Fruit fly (Drosophila melanogaster) whole organism, embryonic: ENCODE measurements around the gene Prp18.

ENCODE experiments used
- Atf-2 ChIP-seq: fragments of 200-800 bp; sonication (Bioruptor generic); optimal IDR thresholded peaks from 2 replicates; lab custom pipeline; 2016; ENCODE audit warnings: missing biosample characterization, missing genetic modification characterization
- B-H1 ChIP-seq: fragments of 200-800 bp; sonication (Bioruptor generic); IDR thresholded peaks from 3 replicates; pipeline ENCODE4 v1.3.6; 2022; ENCODE audit warnings: missing biosample characterization, missing genetic modification characterization
- Blimp-1 ChIP-seq: fragments of 200-800 bp; sonication (Bioruptor generic); optimal IDR thresholded peaks from 3 replicates; lab custom pipeline; 2018; ENCODE audit warnings: missing biosample characterization, missing genetic modification characterization, mild to moderate bottlenecking, moderate library complexity, missing genetic modification reagents
- CG10366 ChIP-seq: fragments of 200-800 bp; sonication (Bioruptor generic); IDR thresholded peaks from 2 replicates; pipeline ENCODE4 v1.3.6; 2022; ENCODE audit warnings: missing biosample characterization, missing genetic modification characterization
- CG10979 ChIP-seq: fragments of 200-800 bp; sonication (Bioruptor generic); optimal IDR thresholded peaks from 2 replicates; lab custom pipeline; 2018; ENCODE audit warnings: missing biosample characterization, mild to moderate bottlenecking, missing genetic modification characterization, moderate library complexity
- CG12104 ChIP-seq: fragments of 200-800 bp; sonication (Bioruptor generic); optimal IDR thresholded peaks from 3 replicates; lab custom pipeline; 2016; ENCODE audit warnings: missing biosample characterization, missing genetic modification characterization
- CG12769 ChIP-seq: fragments of 200-800 bp; sonication (Bioruptor generic); optimal IDR thresholded peaks from 2 replicates; lab custom pipeline; 2019; ENCODE audit warnings: missing biosample characterization, mild to moderate bottlenecking, missing genetic modification characterization, moderate library complexity
- CG13624 ChIP-seq: fragments of 200-800 bp; sonication (Bioruptor generic); optimal IDR thresholded peaks from 2 replicates; lab custom pipeline; 2016; ENCODE audit warnings: missing biosample characterization, missing genetic modification characterization
- CG14441 ChIP-seq: fragments of 200-800 bp; sonication (Bioruptor generic); IDR thresholded peaks from 2 replicates; pipeline ENCODE4 v1.3.6; 2022; ENCODE audit warnings: missing biosample characterization, missing genetic modification characterization
- CG14710 ChIP-seq: fragments of 200-800 bp; sonication (Bioruptor generic); optimal IDR thresholded peaks from 3 replicates; lab custom pipeline; 2019; ENCODE audit warnings: missing biosample characterization, mild to moderate bottlenecking, missing genetic modification characterization, moderate library complexity
- CG16813 ChIP-seq: fragments of 200-800 bp; sonication (Bioruptor generic); IDR thresholded peaks from 3 replicates; pipeline ENCODE4 v1.3.6; 2022; ENCODE audit warnings: missing biosample characterization, missing genetic modification characterization; ENCODE audit not compliant: partially characterized antibody
- CG18262 ChIP-seq: fragments of 200-800 bp; optimal IDR thresholded peaks from 3 replicates; lab custom pipeline; 2019; ENCODE audit warnings: missing biosample characterization, mild to moderate bottlenecking, missing genetic modification characterization, moderate library complexity
- CG2712 ChIP-seq: fragments of 200-800 bp; optimal IDR thresholded peaks from 3 replicates; lab custom pipeline; 2019; ENCODE audit warnings: missing biosample characterization, mild to moderate bottlenecking, missing genetic modification characterization, moderate library complexity
- CG3281 ChIP-seq: fragments of 200-800 bp; sonication (Bioruptor generic); optimal IDR thresholded peaks from 3 replicates; lab custom pipeline; 2017; ENCODE audit warnings: missing biosample characterization, mild to moderate bottlenecking, missing genetic modification characterization
- CG34376 ChIP-seq: fragments of 200-800 bp; sonication (Bioruptor generic); optimal IDR thresholded peaks from 2 replicates; lab custom pipeline; 2018; ENCODE audit warnings: missing biosample characterization, mild to moderate bottlenecking, missing genetic modification characterization
- CG6765 ChIP-seq: fragments of 200-800 bp; sonication (Bioruptor generic); optimal IDR thresholded peaks from 3 replicates; lab custom pipeline; 2017; ENCODE audit warnings: missing biosample characterization, mild to moderate bottlenecking, missing genetic modification characterization
- CG6813 ChIP-seq: fragments of 200-800 bp; sonication (Bioruptor generic); optimal IDR thresholded peaks from 2 replicates; lab custom pipeline; 2017; ENCODE audit warnings: missing biosample characterization, missing genetic modification characterization, mild to moderate bottlenecking, moderate library complexity, missing genetic modification reagents
- CG7271 ChIP-seq: fragments of 200-800 bp; sonication (Bioruptor generic); optimal IDR thresholded peaks from 2 replicates; lab custom pipeline; 2018; ENCODE audit warnings: missing biosample characterization, mild to moderate bottlenecking, missing genetic modification characterization, moderate library complexity
- CG9817 ChIP-seq: fragments of 200-800 bp; sonication (Bioruptor generic); optimal IDR thresholded peaks from 2 replicates; lab custom pipeline; 2018; ENCODE audit warnings: missing biosample characterization, mild to moderate bottlenecking, missing genetic modification characterization, moderate library complexity
- CG9932 ChIP-seq: fragments of 200-800 bp; sonication (Bioruptor generic); IDR thresholded peaks from 2 replicates; pipeline ENCODE4 v1.3.6; 2022; ENCODE audit warnings: missing biosample characterization, missing genetic modification characterization
- D19B ChIP-seq: fragments of 200-800 bp; sonication (Bioruptor generic); optimal IDR thresholded peaks from 2 replicates; lab custom pipeline; 2017; ENCODE audit warnings: missing biosample characterization, mild to moderate bottlenecking, missing genetic modification characterization
- Deaf1 ChIP-seq: fragments of 200-800 bp; optimal IDR thresholded peaks from 3 replicates; lab custom pipeline; 2019; ENCODE audit warnings: missing biosample characterization, mild to moderate bottlenecking, missing genetic modification characterization, moderate library complexity
- Drgx ChIP-seq: fragments of 200-800 bp; sonication (Bioruptor generic); IDR thresholded peaks from 2 replicates; pipeline ENCODE4 v1.3.6; 2022; ENCODE audit warnings: missing biosample characterization, missing genetic modification characterization
- Ets65A ChIP-seq: fragments of 200-800 bp; sonication (Bioruptor generic); peaks from one replicate; lab custom pipeline; 2016; ENCODE audit warnings: missing biosample characterization, missing genetic modification characterization
- H15 ChIP-seq: fragments of 200-800 bp; sonication (Bioruptor generic); IDR thresholded peaks from 3 replicates; pipeline ENCODE4 v1.3.6; 2022; ENCODE audit warnings: missing biosample characterization, missing genetic modification characterization
- Max ChIP-seq: fragments of 200-800 bp; sonication (Bioruptor generic); optimal IDR thresholded peaks from 2 replicates; lab custom pipeline; 2016; ENCODE audit warnings: missing biosample characterization, mild to moderate bottlenecking, missing genetic modification characterization
- Med ChIP-seq: fragments of 200-800 bp; sonication (Bioruptor generic); peaks from one replicate; lab custom pipeline; 2016; ENCODE audit warnings: missing biosample characterization, missing genetic modification characterization, mild to moderate bottlenecking, inconsistent platforms, moderate library complexity
- Ptx1 ChIP-seq: fragments of 200-800 bp; sonication (Bioruptor generic); IDR thresholded peaks from 2 replicates; pipeline ENCODE4 v1.3.6; 2022; ENCODE audit warnings: missing biosample characterization, missing genetic modification characterization
- Rx ChIP-seq: fragments of 200-800 bp; sonication (Bioruptor generic); IDR thresholded peaks from 2 replicates; pipeline ENCODE4 v1.3.6; 2022; ENCODE audit warnings: missing biosample characterization, missing genetic modification characterization
- TFAM ChIP-seq: fragments of 200-800 bp; sonication (Bioruptor generic); optimal IDR thresholded peaks from 2 replicates; lab custom pipeline; 2017; ENCODE audit warnings: missing biosample characterization, missing genetic modification characterization, inconsistent platforms
- Tbp ChIP-seq: fragments of >200 bp; optimal IDR thresholded peaks from 2 replicates; lab custom pipeline; 2018; ENCODE audit warnings: missing biosample characterization, missing genetic modification characterization
- Trl ChIP-seq, 3 experiments: fragments of >200 bp in 2 of 3; fragments of 200-800 bp in 1 of 3; sonication (Bioruptor generic) in 1 of 3; optimal IDR thresholded peaks; 2 replicates in 1 of 3; 3 replicates in 2 of 3; lab custom pipeline; 2016 to 2017; ENCODE audit warnings: missing biosample characterization in 1 of 3, missing genetic modification characterization in 1 of 3
- Xrp1 ChIP-seq: fragments of 200-800 bp; sonication (Bioruptor generic); IDR thresholded peaks from 2 replicates; pipeline ENCODE4 v1.3.6; 2022; ENCODE audit warnings: missing biosample characterization, missing genetic modification characterization
- ase ChIP-seq: fragments of 200-800 bp; sonication (Bioruptor generic); IDR thresholded peaks from 3 replicates; pipeline ENCODE4 v1.3.6; 2022; ENCODE audit warnings: missing biosample characterization, missing genetic modification characterization
- bcd ChIP-seq: fragments of 200-800 bp; sonication (Bioruptor generic); optimal IDR thresholded peaks from 2 replicates; lab custom pipeline; 2017; ENCODE audit warnings: missing biosample characterization, mild to moderate bottlenecking, missing genetic modification characterization
- bsh ChIP-seq, 2 experiments: fragments of 200-800 bp; sonication (Bioruptor generic); optimal IDR thresholded peaks; 2 replicates each; lab custom pipeline; 2017 to 2018; ENCODE audit warnings: mild to moderate bottlenecking in 2 of 2, missing biosample characterization in 2 of 2, missing genetic modification characterization in 2 of 2, moderate library complexity in 1 of 2
- dmrt11E ChIP-seq: fragments of 200-800 bp; sonication (Bioruptor generic); optimal IDR thresholded peaks from 3 replicates; lab custom pipeline; 2018; ENCODE audit warnings: missing biosample characterization, mild to moderate bottlenecking, missing genetic modification characterization, moderate library complexity
- dysf ChIP-seq: fragments of 200-800 bp; sonication (Bioruptor generic); IDR thresholded peaks from 3 replicates; pipeline ENCODE4 v1.3.6; 2022; ENCODE audit warnings: missing biosample characterization, missing genetic modification characterization
- gcm ChIP-seq: fragments of 200-800 bp; sonication (Bioruptor generic); optimal IDR thresholded peaks from 2 replicates; lab custom pipeline; 2019; ENCODE audit warnings: missing biosample characterization, mild to moderate bottlenecking, missing genetic modification characterization, moderate library complexity
- gem ChIP-seq: fragments of 200-800 bp; sonication (Bioruptor generic); optimal IDR thresholded peaks from 2 replicates; lab custom pipeline; 2019; ENCODE audit warnings: missing biosample characterization, mild to moderate bottlenecking, missing genetic modification characterization, moderate library complexity
- jumu ChIP-seq: fragments of 200-800 bp; sonication (Bioruptor generic); optimal IDR thresholded peaks from 3 replicates; lab custom pipeline; 2016; ENCODE audit warnings: missing biosample characterization, missing genetic modification characterization
- ken ChIP-seq: fragments of 200-800 bp; sonication (Bioruptor generic); IDR thresholded peaks from 3 replicates; pipeline ENCODE4 v1.3.6; 2022; ENCODE audit warnings: missing biosample characterization, missing genetic modification characterization
- nerfin-1 ChIP-seq: fragments of 200-800 bp; sonication (Bioruptor generic); optimal IDR thresholded peaks from 3 replicates; lab custom pipeline; 2019; ENCODE audit warnings: missing biosample characterization, mild to moderate bottlenecking, missing genetic modification characterization, moderate library complexity
- nmo ChIP-seq: fragments of 200-800 bp; sonication (Bioruptor generic); optimal IDR thresholded peaks from 2 replicates; lab custom pipeline; 2018; ENCODE audit warnings: missing biosample characterization, mild to moderate bottlenecking, missing genetic modification characterization, moderate library complexity
- phol ChIP-seq: fragments of 200-800 bp; sonication (Bioruptor generic); optimal IDR thresholded peaks from 3 replicates; lab custom pipeline; 2018; ENCODE audit warnings: missing biosample characterization, mild to moderate bottlenecking, missing genetic modification characterization, moderate library complexity
- sens ChIP-seq: fragments of 200-800 bp; sonication (Bioruptor generic); peaks from one replicate; lab custom pipeline; 2016; ENCODE audit warnings: missing biosample characterization, missing genetic modification characterization
- seq ChIP-seq: fragments of 200-800 bp; sonication (Bioruptor generic); IDR thresholded peaks from 2 replicates; pipeline ENCODE4 v1.3.6; 2022; ENCODE audit warnings: missing biosample characterization, missing genetic modification characterization
- slbo ChIP-seq: fragments of 200-800 bp; sonication (Bioruptor generic); IDR thresholded peaks from 2 replicates; pipeline ENCODE4 v1.3.6; 2022; ENCODE audit warnings: missing biosample characterization, missing genetic modification characterization
- tup ChIP-seq: fragments of 200-800 bp; sonication (Bioruptor generic); optimal IDR thresholded peaks from 2 replicates; lab custom pipeline; 2016; ENCODE audit warnings: missing biosample characterization, mild to moderate bottlenecking, missing genetic modification characterization, moderate library complexity
- wdn ChIP-seq: fragments of 200-800 bp; sonication (Bioruptor generic); IDR thresholded peaks from 2 replicates; pipeline ENCODE4 v1.3.6; 2022; ENCODE audit warnings: missing biosample characterization, missing genetic modification characterization

The Prp18 gene

dm6 chr3R:19075135-19075534 lies 44.1 kb upstream of the Prp18 start:
- TF ChIP-seq CG7271 (no peak), CG12104 (GFP tag; lab: Kevin White, UChicago) (no peak), gem (tag; lab: Kevin White, UChicago) (peak; percentile 2), CG6813 (GFP tag; lab: Kevin White, UChicago) (no peak), phol (tag; lab: Kevin White, UChicago) (peak; percentile 9), bsh (GFP tag; optimal IDR thresholded peaks at IDR 0.05; lab: Kevin White, UChicago) (peak in 1 of 2 experiments; percentile 22), Drgx (GFP tag; lab: Robert Waterston, UW) (peak; percentile 67), gcm (GFP tag; lab: Kevin White, UChicago) (peak; percentile 30), TFAM (GFP tag; lab: Kevin White, UChicago) (no peak), tup (GFP tag; lab: Kevin White, UChicago) (no peak), Deaf1 (tag; lab: Kevin White, UChicago) (no peak), nmo (GFP tag; lab: Kevin White, UChicago) (peak; percentile 3), CG18262 (tag; lab: Kevin White, UChicago) (peak; percentile 14), Med (GFP tag; lab: Kevin White, UChicago) (peak; percentile 39), D19B (GFP tag; lab: Kevin White, UChicago) (no peak), CG12769 (no peak), nerfin-1 (no peak), CG16813 (no peak), sens (GFP tag; lab: Kevin White, UChicago) (peak; percentile 74), Ets65A (GFP tag; lab: Kevin White, UChicago) (peak; percentile 80), wdn (GFP tag; lab: Robert Waterston, UW) (no peak), CG10979 (tag; lab: Kevin White, UChicago) (peak; percentile 8), dmrt11E (tag; lab: Kevin White, UChicago) (peak; percentile 25), CG9932 (GFP tag; lab: Robert Waterston, UW) (no peak), Tbp (GFP tag; lab: Kevin White, UChicago) (no peak), CG3281 (GFP tag; lab: Kevin White, UChicago) (no peak), Atf-2 (GFP tag; lab: Kevin White, UChicago) (no peak), B-H1 (GFP tag; lab: Robert Waterston, UW) (no peak)
- TF ChIP-seq, all 482 proteins: peak for 12

dm6 chr3R:19074207-19074606 lies 43.1 kb upstream of the Prp18 start:
- peak; percentile 10 for TF ChIP-seq CG14710 (tag; lab: Kevin White, UChicago)
- TF ChIP-seq Trl (optimal IDR thresholded peaks at IDR 0.05; lab: Kevin White, UChicago), result no peak
- TF ChIP-seq Trl (GFP tag; optimal IDR thresholded peaks at IDR 0.05; lab: Kevin White, UChicago), result no peak
- peak; percentile 34; the same call in 1 of the 2 replicates for TF ChIP-seq Ptx1
- TF ChIP-seq CG2712 (tag; lab: Kevin White, UChicago), result peak; percentile 47
- TF ChIP-seq dysf (GFP tag; lab: Robert Waterston, UW), result peak; percentile 21; the same call in 1 of the 3 replicates
- peak; percentile 50; the same call in 1 of the 2 replicates for TF ChIP-seq Rx (GFP tag; lab: Robert Waterston, UW)
- TF ChIP-seq CG9817 (tag; lab: Kevin White, UChicago), result no peak
- TF ChIP-seq H15 (GFP tag; lab: Robert Waterston, UW), result peak; percentile 42; the same call in 1 of the 3 replicates
- no peak for TF ChIP-seq bcd
- peak; percentile 80 for TF ChIP-seq Med (GFP tag; lab: Kevin White, UChicago)
- TF ChIP-seq jumu (GFP tag; lab: Kevin White, UChicago), result peak; percentile 15
- TF ChIP-seq CG10366 (GFP tag; lab: Robert Waterston, UW), result peak; percentile 28; the same call in 1 of the 2 replicates
- TF ChIP-seq seq (GFP tag; lab: Robert Waterston, UW), result 0 out of 2 replicates have a peak, but pooled peaks have one; percentile 20
- peak; percentile 30 for TF ChIP-seq Blimp-1 (GFP tag; lab: Kevin White, UChicago)
- TF ChIP-seq ken (GFP tag; lab: Robert Waterston, UW), result peak; percentile 40; the same call in 1 of the 3 replicates
- TF ChIP-seq gem (tag; lab: Kevin White, UChicago), result peak; percentile 12
- TF ChIP-seq ase, result peak; percentile 54; the same call in 1 of the 3 replicates
- peak; percentile 26 for TF ChIP-seq gcm (GFP tag; lab: Kevin White, UChicago)
- TF ChIP-seq Max (GFP tag; lab: Kevin White, UChicago), result no peak
- peak; percentile 70 for TF ChIP-seq Xrp1
- 0 out of 2 replicates have a peak, but pooled peaks have one; percentile 25 for TF ChIP-seq CG14441 (GFP tag; lab: Robert Waterston, UW)
- no peak for TF ChIP-seq CG34376 (GFP tag; lab: Kevin White, UChicago)
- no peak for TF ChIP-seq CG13624 (GFP tag; lab: Kevin White, UChicago)
- TF ChIP-seq CG6765, result no peak
- peak; percentile 31; the same call in 1 of the 2 replicates for TF ChIP-seq slbo (GFP tag; lab: Robert Waterston, UW)
